Fruit fly (Drosophila melanogaster): ENCODE results near the gene CROT.

Gene CROT

DNA sequence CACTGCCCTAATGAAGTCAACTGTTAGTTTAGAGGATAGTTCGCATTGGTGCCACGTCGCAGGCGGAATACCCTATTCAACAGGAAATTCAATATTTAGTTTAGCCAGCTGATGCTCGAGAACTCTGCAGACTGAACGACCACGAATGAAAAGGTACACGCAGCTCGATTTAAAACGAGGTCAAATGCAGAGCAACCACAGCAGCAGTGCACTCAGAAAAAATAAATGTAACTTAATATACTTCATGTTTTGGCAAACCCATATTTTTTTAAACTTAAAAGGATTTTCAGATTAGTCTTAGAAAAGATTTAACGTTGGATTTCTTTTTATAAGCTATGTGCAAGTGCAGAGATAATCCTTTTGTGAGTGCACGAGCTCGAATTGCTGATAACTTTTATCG lies 51.4 kb downstream of the CROT start:
- no peak for TF ChIP-seq CG14711 (tag; optimal IDR thresholded peaks at IDR 0.05)
- TF ChIP-seq CG5204 (GFP tag; optimal IDR thresholded peaks at IDR 0.05), result peak; percentile 10
- TF ChIP-seq CG1620 (GFP tag; optimal IDR thresholded peaks at IDR 0.05), result no peak
- TF ChIP-seq Clk (GFP tag; optimal IDR thresholded peaks at IDR 0.05), result no peak
- no peak for TF ChIP-seq cic (GFP tag; optimal IDR thresholded peaks at IDR 0.05)
- no peak for TF ChIP-seq CG7045 (GFP tag; optimal IDR thresholded peaks at IDR 0.05)

All from whole organism, adult.